Worm (Caenorhabditis elegans): Measurements from ENCODE around the gene twnk-1.

ce11 chrX:5819702-5820470 lies 28.9 kb downstream of the twnk-1 start:
- TF ChIP-seq let-526 (GFP tag; IDR thresholded peaks at IDR 0.05) (no peak), rpc-1 (optimal IDR thresholded peaks at IDR 0.05) (no peak), rpc-1 (tag; optimal IDR thresholded peaks at IDR 0.05) (no peak), nhr-179 (tag; optimal IDR thresholded peaks at IDR 0.05) (no peak), dpl-1 (GFP tag; optimal IDR thresholded peaks at IDR 0.05) (no peak), snpc-4 (GFP tag; optimal IDR thresholded peaks at IDR 0.05) (no peak), snpc-4 (tag; optimal IDR thresholded peaks at IDR 0.05) (no peak), fkh-3 (tag; optimal IDR thresholded peaks at IDR 0.05) (no peak), ama-1 (optimal IDR thresholded peaks at IDR 0.05) (no peak), ama-1 (GFP tag; optimal IDR thresholded peaks at IDR 0.05) (no peak), nfya-1 (tag; optimal IDR thresholded peaks at IDR 0.05; ENCODE audit: borderline replicate concordance, insufficient read depth) (no peak)

Data from whole organism, young adult.